Fruit fly (Drosophila melanogaster) whole organism, pupa: ENCODE results near the gene Lerp.

Experiments
- CG15710 ChIP-seq: fragments of 200-800 bp; sonication (Bioruptor generic); optimal IDR thresholded peaks from 2 replicates; lab custom pipeline; 2018; ENCODE audit warnings: missing biosample characterization, mild to moderate bottlenecking, missing genetic modification characterization, moderate library complexity
- CG17806 ChIP-seq: fragments of 200-800 bp; sonication (Bioruptor generic); optimal IDR thresholded peaks from 2 replicates; lab custom pipeline; 2018; ENCODE audit warnings: missing biosample characterization, mild to moderate bottlenecking, missing genetic modification characterization, moderate library complexity
- D1 ChIP-seq: fragments of 200-800 bp; sonication (Bioruptor generic); optimal IDR thresholded peaks from 2 replicates; lab custom pipeline; 2018; ENCODE audit warnings: missing biosample characterization, mild to moderate bottlenecking, missing genetic modification characterization, moderate library complexity
- fd96Ca ChIP-seq: fragments of 200-800 bp; sonication (Bioruptor generic); IDR thresholded peaks from 3 replicates; pipeline ENCODE4 v1.3.6; 2022; ENCODE audit warnings: missing biosample characterization, missing genetic modification characterization
- gl ChIP-seq: fragments of 200-800 bp; sonication (Bioruptor generic); optimal IDR thresholded peaks from 2 replicates; lab custom pipeline; 2018; ENCODE audit warnings: missing biosample characterization, mild to moderate bottlenecking, missing genetic modification characterization

dm6 chr3R:26859228-26859627 is 3.7 kb downstream of the Lerp start:
- TF ChIP-seq gl (no peak), fd96Ca (GFP tag; lab: Robert Waterston, UW) (peak; percentile 74; the same call in 1 of the 3 replicates), CG15710 (peak; percentile 45), D1 (tag; lab: Kevin White, UChicago) (no peak), CG17806 (tag; lab: Kevin White, UChicago) (peak; percentile 22)
